Worm (Caenorhabditis elegans): Measurements from ENCODE around the gene srx-101.

srx-101 gene

ce11 chrII:3724175-3724715, 33.7 kb upstream of the srx-101 start, which contains the start of gene C46E10.1:
TSS of gene C46E10.1 (plus strand) at chrII:3724225.
- no peak for TF ChIP-seq mml-1 (tag; optimal IDR thresholded peaks at IDR 0.05)
- no peak for TF ChIP-seq ztf-11 (tag; optimal IDR thresholded peaks at IDR 0.05)
- no peak for TF ChIP-seq elt-2 (tag; optimal IDR thresholded peaks at IDR 0.05)
- TF ChIP-seq ceh-16 (tag; optimal IDR thresholded peaks at IDR 0.05), result no peak
- no peak for TF ChIP-seq lsy-12 (tag; optimal IDR thresholded peaks at IDR 0.05)
- TF ChIP-seq R02D3.7 (tag; optimal IDR thresholded peaks at IDR 0.05), result no peak
- no peak for TF ChIP-seq unc-39 (tag; optimal IDR thresholded peaks at IDR 0.05)
- TF ChIP-seq nhr-77 (tag; optimal IDR thresholded peaks at IDR 0.05), result no peak
- no peak for TF ChIP-seq pha-4 (tag; optimal IDR thresholded peaks at IDR 0.05)

- no peak for TF ChIP-seq elt-3 (tag; optimal IDR thresholded peaks at IDR 0.05)
- no peak for TF ChIP-seq eor-1 (tag; optimal IDR thresholded peaks at IDR 0.05)
- no peak for TF ChIP-seq nfya-1 (tag; optimal IDR thresholded peaks at IDR 0.05; ENCODE audit: insufficient read depth)
- no peak for TF ChIP-seq lin-15B (tag; optimal IDR thresholded peaks at IDR 0.05)
- no peak for TF ChIP-seq ama-1 (optimal IDR thresholded peaks at IDR 0.05)
- TF ChIP-seq ceh-82 (tag; optimal IDR thresholded peaks at IDR 0.05), result no peak
- TF ChIP-seq nhr-12 (tag; optimal IDR thresholded peaks at IDR 0.05), result no peak
- TF ChIP-seq nhr-11 (tag; optimal IDR thresholded peaks at IDR 0.05), result no peak
- no peak for TF ChIP-seq fkh-2 (tag; optimal IDR thresholded peaks at IDR 0.05)
- no peak for TF ChIP-seq lin-39 (tag; optimal IDR thresholded peaks at IDR 0.05)
- no peak for TF ChIP-seq daf-12 (tag; optimal IDR thresholded peaks at IDR 0.05)
- no peak for TF ChIP-seq snpc-4 (tag; optimal IDR thresholded peaks at IDR 0.05)
- TF ChIP-seq ZK546.5 (tag; optimal IDR thresholded peaks at IDR 0.05), result no peak
- TF ChIP-seq egl-5 (tag; optimal IDR thresholded peaks at IDR 0.05), result no peak
- no peak for TF ChIP-seq ceh-9 (tag; optimal IDR thresholded peaks at IDR 0.05)
- no peak for TF ChIP-seq mdl-1 (tag; optimal IDR thresholded peaks at IDR 0.05)
- TF ChIP-seq ceh-16 (tag; optimal IDR thresholded peaks at IDR 0.05), result no peak
- no peak for TF ChIP-seq zag-1 (tag; optimal IDR thresholded peaks at IDR 0.05)
- TF ChIP-seq R02D3.7 (tag; optimal IDR thresholded peaks at IDR 0.05), result no peak
These were observed 30.5 kb upstream of the srx-101 start, which contains the start of gene C46E10.3 for ce11 chrII:3721016-3721415. TSS of gene C46E10.3 (plus strand) at chrII:3721316.

- TF ChIP-seq egl-27 (tag; optimal IDR thresholded peaks at IDR 0.05) (no peak), nhr-25 (tag; optimal IDR thresholded peaks at IDR 0.05) (peak; percentile 45), zag-1 (tag; optimal IDR thresholded peaks at IDR 0.05) (no peak), snpc-4 (tag; optimal IDR thresholded peaks at IDR 0.05) (no peak), nhr-76 (tag; optimal IDR thresholded peaks at IDR 0.05) (no peak)
These were observed 26.4 kb upstream of the srx-101 start, which contains the start of gene fbxc-52 for ce11 chrII:3716961-3717360. TSS of gene fbxc-52 (plus strand) at chrII:3717261.

ce11 chrII:3716455-3716854, 25.9 kb upstream of the srx-101 start, which contains the start of gene srh-99:
TSS of gene srh-99 (minus strand) at chrII:3716555.
- no peak for TF ChIP-seq nhr-76 (tag; optimal IDR thresholded peaks at IDR 0.05)
- no peak for TF ChIP-seq nhr-23 (tag; optimal IDR thresholded peaks at IDR 0.05)

- TF ChIP-seq ceh-82 (tag; optimal IDR thresholded peaks at IDR 0.05), result no peak
- TF ChIP-seq zag-1 (tag; optimal IDR thresholded peaks at IDR 0.05), result no peak
- TF ChIP-seq lin-15B (tag; optimal IDR thresholded peaks at IDR 0.05), result no peak
- TF ChIP-seq egl-27 (tag; optimal IDR thresholded peaks at IDR 0.05), result no peak
- TF ChIP-seq nhr-12 (tag; optimal IDR thresholded peaks at IDR 0.05), result no peak
- TF ChIP-seq R02D3.7 (tag; optimal IDR thresholded peaks at IDR 0.05), result no peak
- TF ChIP-seq aly-2 (tag; optimal IDR thresholded peaks at IDR 0.05), result no peak
- no peak for TF ChIP-seq sea-2 (GFP tag; optimal IDR thresholded peaks at IDR 0.05)
- no peak for TF ChIP-seq ztf-11 (tag; optimal IDR thresholded peaks at IDR 0.05)
- TF ChIP-seq nhr-25 (tag; optimal IDR thresholded peaks at IDR 0.05), result no peak
- no peak for TF ChIP-seq ceh-28 (tag; optimal IDR thresholded peaks at IDR 0.05)
- no peak for TF ChIP-seq nhr-76 (tag; optimal IDR thresholded peaks at IDR 0.05)
- no peak for TF ChIP-seq lsy-12 (tag; optimal IDR thresholded peaks at IDR 0.05)
- TF ChIP-seq elt-2 (tag; optimal IDR thresholded peaks at IDR 0.05), result no peak
- TF ChIP-seq nhr-23 (tag; optimal IDR thresholded peaks at IDR 0.05), result no peak
- no peak for TF ChIP-seq ceh-9 (tag; optimal IDR thresholded peaks at IDR 0.05)
- TF ChIP-seq unc-62 (GFP tag; optimal IDR thresholded peaks at IDR 0.05), result no peak
- no peak for TF ChIP-seq fkh-2 (tag; optimal IDR thresholded peaks at IDR 0.05)
- no peak for TF ChIP-seq daf-12 (tag; optimal IDR thresholded peaks at IDR 0.05)
- no peak for TF ChIP-seq nhr-43 (tag; optimal IDR thresholded peaks at IDR 0.05; ENCODE audit: poor library complexity, severe bottlenecking)
These were observed 24.0 kb upstream of the srx-101 start, which contains the start of gene srh-100 for ce11 chrII:3714595-3714994. TSS of gene srh-100 (minus strand) at chrII:3714695.

Data from whole organism, L3 larva.